Fruit fly (Drosophila melanogaster): Measurements from ENCODE around the gene CG14298.

The CG14298 gene

dm6 chr3R:18895227-18895626, 19.9 kb downstream of the CG14298 start (continued):
- TF ChIP-seq sisA (GFP tag; IDR thresholded peaks at IDR 0.05) (peak; percentile 57), Optix (GFP tag; IDR thresholded peaks at IDR 0.05) (no peak), tap (tag; optimal IDR thresholded peaks at IDR 0.05) (no peak), Hr39 (optimal IDR thresholded peaks at IDR 0.05) (no peak), CG6175 (GFP tag; IDR thresholded peaks at IDR 0.05) (peak; percentile 53; the same call in 1 of the 3 replicates), CG2202 (tag; optimal IDR thresholded peaks at IDR 0.05) (no peak), bab2 (GFP tag; optimal IDR thresholded peaks at IDR 0.05) (no peak), slp2 (GFP tag; optimal IDR thresholded peaks at IDR 0.05) (no peak), CG2116 (GFP tag; optimal IDR thresholded peaks at IDR 0.05) (no peak), chif (GFP tag; optimal IDR thresholded peaks at IDR 0.05) (no peak), sima (GFP tag; optimal IDR thresholded peaks at IDR 0.05) (no peak), CG2712 (tag; optimal IDR thresholded peaks at IDR 0.05) (no peak), CG32532 (GFP tag; IDR thresholded peaks at IDR 0.05) (peak; percentile 78), CG15269 (tag; optimal IDR thresholded peaks at IDR 0.05) (no peak), CG43689 (GFP tag; IDR thresholded peaks at IDR 0.05) (no peak), ind (GFP tag; optimal IDR thresholded peaks at IDR 0.05) (peak; percentile 20), ems (GFP tag; optimal IDR thresholded peaks at IDR 0.05) (no peak), CG12236 (GFP tag; optimal IDR thresholded peaks at IDR 0.05) (no peak), Meics (GFP tag; optimal IDR thresholded peaks at IDR 0.05) (peak; percentile 97), lmd (GFP tag; IDR thresholded peaks at IDR 0.05) (peak; percentile 79)

dm6 chr3R:18897821-18898220, 22.5 kb downstream of the CG14298 start, which contains the start of gene CG14297:
TSS of gene CG14297 (plus strand) at chr3R:18898121.
- TF ChIP-seq hb (GFP tag; IDR thresholded peaks at IDR 0.05; ENCODE audit: partially characterized antibody) = no peak
- TF ChIP-seq tna (GFP tag; IDR thresholded peaks at IDR 0.05; ENCODE audit: partially characterized antibody) = no peak
- TF ChIP-seq CG8290 (GFP tag; optimal IDR thresholded peaks at IDR 0.05) = no peak
- TF ChIP-seq CG8290 (tag; optimal IDR thresholded peaks at IDR 0.05) = no peak
- TF ChIP-seq Nf-YA (GFP tag; IDR thresholded peaks at IDR 0.05) = no peak
- TF ChIP-seq Kr (GFP tag; optimal IDR thresholded peaks at IDR 0.05) = no peak
- no peak for TF ChIP-seq Dip3 (GFP tag; optimal IDR thresholded peaks at IDR 0.05)
- TF ChIP-seq Gug (GFP tag; IDR thresholded peaks at IDR 0.05) = no peak

dm6 chr3R:18899123-18899522, 23.8 kb downstream of the CG14298 start, which contains the start of gene Rh2:
TSS of gene Rh2 (plus strand) at chr3R:18899423.
- TF ChIP-seq Atf-2 (GFP tag; optimal IDR thresholded peaks at IDR 0.05) = no peak

dm6 chr3R:18902164-18902563, 26.8 kb downstream of the CG14298 start, which contains the start of gene CG14294:
TSS of gene CG14294 (minus strand) at chr3R:18902264.
- no peak for TF ChIP-seq Fer1 (GFP tag; optimal IDR thresholded peaks at IDR 0.05)

dm6 chr3R:18902858-18903257, 27.5 kb downstream of the CG14298 start, which contains the start of gene CG34284:
TSS of gene CG34284 (minus strand) at chr3R:18902933.
- no peak for TF ChIP-seq Hmx (GFP tag; optimal IDR thresholded peaks at IDR 0.05)
- no peak for TF ChIP-seq Ptx1 (GFP tag; IDR thresholded peaks at IDR 0.05)
- TF ChIP-seq Asciz (GFP tag; optimal IDR thresholded peaks at IDR 0.05) = no peak
- peak; percentile 55 for TF ChIP-seq CG13296 (GFP tag; optimal IDR thresholded peaks at IDR 0.05)
- TF ChIP-seq fd96Cb (tag; optimal IDR thresholded peaks at IDR 0.05) = no peak
- TF ChIP-seq dimm (GFP tag; IDR thresholded peaks at IDR 0.05) = no peak
- TF ChIP-seq nerfin-1 (tag; optimal IDR thresholded peaks at IDR 0.05) = no peak
- TF ChIP-seq CG4282 (GFP tag; optimal IDR thresholded peaks at IDR 0.05) = no peak
- TF ChIP-seq CG3163 (GFP tag; optimal IDR thresholded peaks at IDR 0.05) = no peak
- TF ChIP-seq CG12071 (GFP tag; optimal IDR thresholded peaks at IDR 0.05) = peak; percentile 49
- TF ChIP-seq CG10543 (GFP tag; optimal IDR thresholded peaks at IDR 0.05) = no peak
- TF ChIP-seq Hsf (GFP tag; optimal IDR thresholded peaks at IDR 0.05) = no peak
- TF ChIP-seq Chrac-16 (GFP tag; optimal IDR thresholded peaks at IDR 0.05) = no peak
- no peak for TF ChIP-seq CG3726 (GFP tag; IDR thresholded peaks at IDR 0.05)
- TF ChIP-seq Fer1 (GFP tag; optimal IDR thresholded peaks at IDR 0.05) = no peak
- TF ChIP-seq Opbp (GFP tag; IDR thresholded peaks at IDR 0.05; ENCODE audit: partially characterized antibody) = no peak
- TF ChIP-seq CG15269 (tag; optimal IDR thresholded peaks at IDR 0.05) = peak; percentile 16
- no peak for TF ChIP-seq CG4328 (GFP tag; optimal IDR thresholded peaks at IDR 0.05)
- peak; percentile 1 for TF ChIP-seq mirr (GFP tag; optimal IDR thresholded peaks at IDR 0.05)
